Fruit fly (Drosophila melanogaster) whole organism, embryonic: ENCODE measurements around the gene Son.

Source experiments
- Ada2b ChIP-seq: fragments of 200-800 bp; sonication (Bioruptor generic); IDR thresholded peaks from 2 replicates; pipeline ENCODE4 v1.3.6; 2022; ENCODE audit warnings: missing biosample characterization, missing genetic modification characterization
- Awh ChIP-seq: fragments of 200-800 bp; sonication (Bioruptor generic); IDR thresholded peaks from 2 replicates; pipeline ENCODE4, ENCODE4 v1.3.6; 2022; ENCODE audit warnings: missing biosample characterization, missing genetic modification characterization
- Bteb2 ChIP-seq: fragments of 200-800 bp; sonication (Bioruptor generic); optimal IDR thresholded peaks from 2 replicates; lab custom pipeline; 2016; ENCODE audit warnings: missing biosample characterization, missing genetic modification characterization
- CG14710 ChIP-seq: fragments of 200-800 bp; sonication (Bioruptor generic); optimal IDR thresholded peaks from 3 replicates; lab custom pipeline; 2019; ENCODE audit warnings: missing biosample characterization, mild to moderate bottlenecking, missing genetic modification characterization, moderate library complexity
- CG15479 ChIP-seq: fragments of 200-800 bp; sonication (Bioruptor generic); optimal IDR thresholded peaks from 3 replicates; lab custom pipeline; 2019; ENCODE audit warnings: missing biosample characterization, mild to moderate bottlenecking, missing genetic modification characterization, moderate library complexity
- CG15696 ChIP-seq: fragments of 200-800 bp; sonication (Bioruptor generic); optimal IDR thresholded peaks from 2 replicates; lab custom pipeline; 2019; ENCODE audit warnings: missing biosample characterization, mild to moderate bottlenecking, missing genetic modification characterization, moderate library complexity
- CG1603 ChIP-seq: fragments of 200-800 bp; sonication (Bioruptor generic); optimal IDR thresholded peaks from 2 replicates; lab custom pipeline; 2019; ENCODE audit warnings: missing biosample characterization, mild to moderate bottlenecking, missing genetic modification characterization, moderate library complexity
- CG16813 ChIP-seq: fragments of 200-800 bp; sonication (Bioruptor generic); IDR thresholded peaks from 3 replicates; pipeline ENCODE4 v1.3.6; 2022; ENCODE audit warnings: missing biosample characterization, missing genetic modification characterization; ENCODE audit not compliant: partially characterized antibody
- CG17361 ChIP-seq: fragments of 200-800 bp; sonication (Bioruptor generic); IDR thresholded peaks from 3 replicates; pipeline ENCODE4 v1.3.6; 2022; ENCODE audit warnings: missing biosample characterization, missing genetic modification characterization
- CG18599 ChIP-seq: fragments of 200-800 bp; sonication (Bioruptor generic); optimal IDR thresholded peaks from 3 replicates; lab custom pipeline; 2017; ENCODE audit warnings: missing biosample characterization, missing genetic modification characterization, mild to moderate bottlenecking, moderate library complexity, missing genetic modification reagents
- CG2202 ChIP-seq: fragments of 200-800 bp; sonication (Bioruptor generic); optimal IDR thresholded peaks from 2 replicates; lab custom pipeline; 2018; ENCODE audit warnings: missing biosample characterization, mild to moderate bottlenecking, missing genetic modification characterization
- CG2712 ChIP-seq: fragments of 200-800 bp; optimal IDR thresholded peaks from 3 replicates; lab custom pipeline; 2019; ENCODE audit warnings: missing biosample characterization, mild to moderate bottlenecking, missing genetic modification characterization, moderate library complexity
- CG3065 ChIP-seq: fragments of 200-800 bp; sonication (Bioruptor generic); optimal IDR thresholded peaks from 2 replicates; lab custom pipeline; 2016; ENCODE audit warnings: missing biosample characterization, missing genetic modification characterization
- CG32767 ChIP-seq: fragments of 200-800 bp; sonication (Bioruptor generic); IDR thresholded peaks from 2 replicates; pipeline ENCODE4 v1.3.6; 2022; ENCODE audit warnings: missing biosample characterization, missing genetic modification characterization
- CG3281 ChIP-seq: fragments of 200-800 bp; sonication (Bioruptor generic); optimal IDR thresholded peaks from 3 replicates; lab custom pipeline; 2017; ENCODE audit warnings: missing biosample characterization, mild to moderate bottlenecking, missing genetic modification characterization
- CG3847 ChIP-seq: fragments of 200-800 bp; sonication (Bioruptor generic); IDR thresholded peaks from 2 replicates; pipeline ENCODE4 v1.3.6; 2022; ENCODE audit warnings: missing biosample characterization, missing genetic modification characterization
- CG3995 ChIP-seq: fragments of 200-800 bp; sonication (Bioruptor generic); optimal IDR thresholded peaks from 3 replicates; lab custom pipeline; 2016; ENCODE audit warnings: missing biosample characterization, missing genetic modification characterization
- CG5953 ChIP-seq: fragments of 200-800 bp; sonication (Bioruptor generic); IDR thresholded peaks from 2 replicates; pipeline ENCODE4 v1.3.6; 2022; ENCODE audit warnings: missing biosample characterization, missing genetic modification characterization
- CG8290 ChIP-seq, 3 experiments: fragments of 200-800 bp; sonication (Bioruptor generic); optimal IDR thresholded peaks; 2 replicates each; lab custom pipeline; 2016 to 2019; ENCODE audit warnings: missing biosample characterization in 3 of 3, missing genetic modification characterization in 3 of 3, mild to moderate bottlenecking in 2 of 3, moderate library complexity in 1 of 3
- CG8388 ChIP-seq: fragments of 200-800 bp; sonication (Bioruptor generic); optimal IDR thresholded peaks from 2 replicates; lab custom pipeline; 2019; ENCODE audit warnings: missing biosample characterization, mild to moderate bottlenecking, missing genetic modification characterization, moderate library complexity
- CG8765 ChIP-seq: fragments of 200-800 bp; sonication (Bioruptor generic); IDR thresholded peaks from 2 replicates; pipeline ENCODE4 v1.3.6; 2022; ENCODE audit warnings: missing biosample characterization, missing genetic modification characterization
- CG9437 ChIP-seq: fragments of 200-800 bp; sonication (Bioruptor generic); optimal IDR thresholded peaks from 2 replicates; lab custom pipeline; 2018; ENCODE audit warnings: missing biosample characterization, mild to moderate bottlenecking, missing genetic modification characterization
- Chrac-16 ChIP-seq: fragments of 200-800 bp; sonication (Bioruptor generic); optimal IDR thresholded peaks from 3 replicates; lab custom pipeline; 2016; ENCODE audit warnings: missing biosample characterization, missing genetic modification characterization
- CoRest ChIP-seq: fragments of 200-800 bp; sonication (Bioruptor generic); optimal IDR thresholded peaks from 3 replicates; lab custom pipeline; 2018; ENCODE audit warnings: missing biosample characterization, mild to moderate bottlenecking, missing genetic modification characterization, moderate library complexity
- ERR ChIP-seq: fragments of 200-800 bp; sonication (Bioruptor generic); optimal IDR thresholded peaks from 2 replicates; lab custom pipeline; 2016; ENCODE audit warnings: missing biosample characterization, missing genetic modification characterization
- Ets65A ChIP-seq: fragments of 200-800 bp; sonication (Bioruptor generic); peaks from one replicate; lab custom pipeline; 2016; ENCODE audit warnings: missing biosample characterization, missing genetic modification characterization
- Fer1 ChIP-seq: fragments of 200-800 bp; sonication (Bioruptor generic); optimal IDR thresholded peaks from 2 replicates; lab custom pipeline; 2017; ENCODE audit warnings: missing biosample characterization, mild to moderate bottlenecking, missing genetic modification characterization
- Gug ChIP-seq: fragments of 200-800 bp; sonication (Bioruptor generic); IDR thresholded peaks from 4 replicates; pipeline ENCODE4 v1.3.6; 2022; ENCODE audit warnings: missing biosample characterization, missing genetic modification characterization
- HLH4C ChIP-seq: fragments of 200-800 bp; sonication (Bioruptor generic); IDR thresholded peaks from 3 replicates; pipeline ENCODE4 v1.3.6; 2022; ENCODE audit warnings: missing biosample characterization, missing genetic modification characterization; ENCODE audit not compliant: partially characterized antibody
- HLHmδ ChIP-seq: fragments of 200-800 bp; sonication (Bioruptor generic); optimal IDR thresholded peaks from 2 replicates; lab custom pipeline; 2018; ENCODE audit warnings: missing biosample characterization, mild to moderate bottlenecking, missing genetic modification characterization, moderate library complexity
- HmgD ChIP-seq: fragments of 200-800 bp; sonication (Bioruptor generic); optimal IDR thresholded peaks from 3 replicates; lab custom pipeline; 2016; ENCODE audit warnings: missing biosample characterization, missing genetic modification characterization
- Hmr ChIP-seq: fragments of 200-800 bp; sonication (Bioruptor generic); optimal IDR thresholded peaks from 3 replicates; lab custom pipeline; 2017; ENCODE audit warnings: mild to moderate bottlenecking, missing biosample characterization, missing genetic modification reagents, missing genetic modification characterization
- Max ChIP-seq: fragments of 200-800 bp; sonication (Bioruptor generic); optimal IDR thresholded peaks from 2 replicates; lab custom pipeline; 2016; ENCODE audit warnings: missing biosample characterization, mild to moderate bottlenecking, missing genetic modification characterization
- NC2β ChIP-seq: fragments of 200-800 bp; sonication (Bioruptor generic); optimal IDR thresholded peaks from 2 replicates; lab custom pipeline; 2016; ENCODE audit warnings: missing biosample characterization, missing genetic modification characterization
- NfI ChIP-seq: fragments of 200-800 bp; sonication (Bioruptor generic); optimal IDR thresholded peaks from 3 replicates; lab custom pipeline; 2018; ENCODE audit warnings: missing biosample characterization, mild to moderate bottlenecking, missing genetic modification characterization, moderate library complexity
- PHDP ChIP-seq: fragments of 200-800 bp; sonication (Bioruptor generic); optimal IDR thresholded peaks from 3 replicates; lab custom pipeline; 2018; ENCODE audit warnings: missing biosample characterization, mild to moderate bottlenecking, missing genetic modification characterization, moderate library complexity
- Spps ChIP-seq: fragments of 200-800 bp; sonication (Bioruptor generic); optimal IDR thresholded peaks from 2 replicates; lab custom pipeline; 2018; ENCODE audit warnings: missing biosample characterization, mild to moderate bottlenecking, missing genetic modification characterization
- Tbp ChIP-seq: fragments of >200 bp; optimal IDR thresholded peaks from 2 replicates; lab custom pipeline; 2018; ENCODE audit warnings: missing biosample characterization, missing genetic modification characterization
- bab2 ChIP-seq: fragments of 200-800 bp; sonication (Bioruptor generic); optimal IDR thresholded peaks from 2 replicates; lab custom pipeline; 2016; ENCODE audit warnings: missing biosample characterization, missing genetic modification characterization
- crol ChIP-seq: fragments of 200-800 bp; sonication (Bioruptor generic); IDR thresholded peaks from 2 replicates; pipeline ENCODE4 v1.3.6; 2022; ENCODE audit warnings: missing biosample characterization, missing genetic modification characterization
- ewg ChIP-seq: fragments of 200-800 bp; sonication (Bioruptor generic); optimal IDR thresholded peaks from 3 replicates; lab custom pipeline; 2017; ENCODE audit warnings: mild to moderate bottlenecking, missing biosample characterization, missing genetic modification reagents, missing genetic modification characterization
- fd64A ChIP-seq: fragments of 200-800 bp; sonication (Bioruptor generic); optimal IDR thresholded peaks from 3 replicates; lab custom pipeline; 2018; ENCODE audit warnings: missing biosample characterization, mild to moderate bottlenecking, missing genetic modification characterization
- gcm2 ChIP-seq: fragments of 200-800 bp; sonication (Bioruptor generic); optimal IDR thresholded peaks from 2 replicates; lab custom pipeline; 2016; ENCODE audit warnings: missing biosample characterization, missing genetic modification characterization
- ham ChIP-seq: fragments of 200-800 bp; sonication (Bioruptor generic); IDR thresholded peaks from 2 replicates; pipeline ENCODE4 v1.3.6; 2022; ENCODE audit warnings: missing biosample characterization, missing genetic modification characterization
- her ChIP-seq: fragments of 200-800 bp; sonication (Bioruptor generic); optimal IDR thresholded peaks from 2 replicates; lab custom pipeline; 2016; ENCODE audit warnings: missing biosample characterization, missing genetic modification characterization
- ind ChIP-seq: fragments of 200-800 bp; sonication (Bioruptor generic); optimal IDR thresholded peaks from 3 replicates; lab custom pipeline; 2016; ENCODE audit warnings: missing biosample characterization, missing genetic modification characterization
- inv ChIP-seq: fragments of 200-800 bp; sonication (Bioruptor generic); IDR thresholded peaks from 2 replicates; pipeline ENCODE4 v1.3.6; 2022; ENCODE audit warnings: missing biosample characterization, missing genetic modification characterization; ENCODE audit not compliant: partially characterized antibody
- prd ChIP-seq, 3 experiments: fragments of >200 bp in 2 of 3; fragments of 200-800 bp in 1 of 3; sonication (Bioruptor generic) in 1 of 3; optimal IDR thresholded peaks in 2 of 3; IDR thresholded peaks in 1 of 3; 2 replicates in 2 of 3; 3 replicates in 1 of 3; pipeline versions ENCODE4 v1.3.6 to Lab custom; 2017 to 2022; ENCODE audit warnings: missing biosample characterization in 1 of 3, missing genetic modification characterization in 1 of 3
- toy ChIP-seq: fragments of 200-800 bp; sonication (Bioruptor generic); IDR thresholded peaks from 2 replicates; pipeline ENCODE4 v1.3.6; 2022; ENCODE audit warnings: missing biosample characterization, missing genetic modification characterization

Gene Son

dm6 chr3R:9550265-9551012 is 27.4 kb upstream of the Son start (continued):
- TF ChIP-seq HmgD (GFP tag; lab: Kevin White, UChicago) (no peak), Awh (GFP tag; lab: Robert Waterston, UW) (no peak), CG1603 (tag; lab: Kevin White, UChicago) (no peak), CG3995 (GFP tag; lab: Kevin White, UChicago) (no peak), Ets65A (GFP tag; lab: Kevin White, UChicago) (no peak), Ada2b (GFP tag; lab: Robert Waterston, UW) (no peak), ewg (GFP tag; lab: Kevin White, UChicago) (no peak), ham (GFP tag; lab: Robert Waterston, UW) (no peak), CG2712 (tag; lab: Kevin White, UChicago) (peak; percentile 16), Spps (tag; lab: Kevin White, UChicago) (no peak), Chrac-16 (GFP tag; lab: Kevin White, UChicago) (no peak), inv (GFP tag; lab: Robert Waterston, UW) (no peak), PHDP (tag; lab: Kevin White, UChicago) (peak; percentile 1), CG16813 (GFP tag; lab: Robert Waterston, UW) (no peak), CG8765 (no peak), CG8290 (GFP tag; optimal IDR thresholded peaks at IDR 0.05; lab: Kevin White, UChicago) (no peak), CG8290 (tag; optimal IDR thresholded peaks at IDR 0.05; lab: Kevin White, UChicago) (peak in 1 of 2 experiments; percentile 12), HLH4C (no peak), Max (GFP tag; lab: Kevin White, UChicago) (no peak), CG8388 (GFP tag; lab: Kevin White, UChicago) (no peak), CG17361 (GFP tag; lab: Robert Waterston, UW) (no peak), Tbp (GFP tag; lab: Kevin White, UChicago) (peak; percentile 44), NfI (GFP tag; lab: Kevin White, UChicago) (no peak), Hmr (GFP tag; lab: Kevin White, UChicago) (no peak), bab2 (GFP tag; lab: Kevin White, UChicago) (no peak), CG32767 (no peak), CG3847 (GFP tag; lab: Robert Waterston, UW) (no peak), fd64A (GFP tag; lab: Kevin White, UChicago) (no peak), NC2β (GFP tag; lab: Kevin White, UChicago) (no peak), CG14710 (tag; lab: Kevin White, UChicago) (peak; percentile 14), Gug (GFP tag; lab: Robert Waterston, UW) (no peak), gcm2 (GFP tag; lab: Kevin White, UChicago) (no peak), CG3281 (no peak), CG3065 (GFP tag; lab: Kevin White, UChicago) (no peak), CoRest (no peak), CG15696 (peak; percentile 22), CG9437 (peak; percentile 12), crol (GFP tag; lab: Robert Waterston, UW) (no peak), toy (no peak), Fer1 (GFP tag; lab: Kevin White, UChicago) (peak; percentile 26), prd (optimal IDR thresholded peaks at IDR 0.05; lab: Kevin White, UChicago) (no peak), prd (GFP tag; IDR thresholded peaks at IDR 0.05; lab: Robert Waterston, UW) (no peak), CG5953 (no peak), HLHmδ (GFP tag; lab: Kevin White, UChicago) (peak; percentile 41), ind (GFP tag; lab: Kevin White, UChicago) (no peak), her (GFP tag; lab: Kevin White, UChicago) (no peak), ERR (GFP tag; lab: Kevin White, UChicago) (peak; percentile 29), CG15479 (GFP tag; lab: Kevin White, UChicago) (peak; percentile 41), Bteb2 (GFP tag; lab: Kevin White, UChicago) (no peak), CG18599 (GFP tag; lab: Kevin White, UChicago) (no peak), CG2202 (tag; lab: Kevin White, UChicago) (peak; percentile 22)
